Fruit fly (Drosophila melanogaster) whole organism, embryonic: ENCODE results near the gene Srr.
A peak's percentile ranks its signal among the peaks of the same experiment; 100 is the strongest.

Experiments
- Atf-2 ChIP-seq: fragments of 200-800 bp; sonication (Bioruptor generic); optimal IDR thresholded peaks from 2 replicates; lab custom pipeline; 2016; ENCODE audit warnings: missing biosample characterization, missing genetic modification characterization
- CG11398 ChIP-seq: fragments of 200-800 bp; sonication (Bioruptor generic); optimal IDR thresholded peaks from 2 replicates; lab custom pipeline; 2016; ENCODE audit warnings: missing biosample characterization, missing genetic modification characterization
- CG11695 ChIP-seq: fragments of 200-800 bp; sonication (Bioruptor generic); IDR thresholded peaks from 3 replicates; pipeline ENCODE4 v1.3.6; 2022; ENCODE audit warnings: missing biosample characterization, missing genetic modification characterization
- CG12236 ChIP-seq: fragments of 200-800 bp; sonication (Bioruptor generic); optimal IDR thresholded peaks from 2 replicates; lab custom pipeline; 2016; ENCODE audit warnings: missing biosample characterization, missing genetic modification characterization
- CG12391 ChIP-seq: fragments of 200-800 bp; sonication (Bioruptor generic); optimal IDR thresholded peaks from 3 replicates; lab custom pipeline; 2018; ENCODE audit warnings: missing biosample characterization, mild to moderate bottlenecking, missing genetic modification characterization, moderate library complexity
- CG13123 ChIP-seq: fragments of 200-800 bp; sonication (Bioruptor generic); optimal IDR thresholded peaks from 2 replicates; lab custom pipeline; 2016; ENCODE audit warnings: missing biosample characterization, missing genetic modification characterization
- CG1529 ChIP-seq: fragments of 200-800 bp; sonication (Bioruptor generic); optimal IDR thresholded peaks from 3 replicates; lab custom pipeline; 2018; ENCODE audit warnings: missing biosample characterization, missing genetic modification characterization
- CG15696 ChIP-seq: fragments of 200-800 bp; sonication (Bioruptor generic); optimal IDR thresholded peaks from 2 replicates; lab custom pipeline; 2019; ENCODE audit warnings: missing biosample characterization, mild to moderate bottlenecking, missing genetic modification characterization, moderate library complexity
- CG1602 ChIP-seq: fragments of 200-800 bp; sonication (Bioruptor generic); optimal IDR thresholded peaks from 3 replicates; lab custom pipeline; 2016; ENCODE audit warnings: missing biosample characterization, missing genetic modification characterization
- CG17328 ChIP-seq: fragments of 200-800 bp; sonication (Bioruptor generic); IDR thresholded peaks from 2 replicates; pipeline ENCODE4 v1.3.6; 2022; ENCODE audit warnings: missing biosample characterization, missing genetic modification characterization
- CG18764 ChIP-seq: fragments of 200-800 bp; sonication (Bioruptor generic); optimal IDR thresholded peaks from 3 replicates; lab custom pipeline; 2016; ENCODE audit warnings: missing biosample characterization, missing genetic modification characterization
- CG2116 ChIP-seq: fragments of 200-800 bp; sonication (Bioruptor generic); optimal IDR thresholded peaks from 3 replicates; lab custom pipeline; 2018; ENCODE audit warnings: missing biosample characterization, mild to moderate bottlenecking, missing genetic modification characterization
- CG2199 ChIP-seq: fragments of 200-800 bp; sonication (Bioruptor generic); IDR thresholded peaks from 3 replicates; pipeline ENCODE4 v1.3.6; 2022; ENCODE audit warnings: missing biosample characterization, missing genetic modification characterization
- CG32532 ChIP-seq: fragments of 200-800 bp; sonication (Bioruptor generic); IDR thresholded peaks from 2 replicates; pipeline ENCODE4 v1.3.6; 2022; ENCODE audit warnings: missing biosample characterization, missing genetic modification characterization
- CG3847 ChIP-seq: fragments of 200-800 bp; sonication (Bioruptor generic); IDR thresholded peaks from 2 replicates; pipeline ENCODE4 v1.3.6; 2022; ENCODE audit warnings: missing biosample characterization, missing genetic modification characterization
- CG4282 ChIP-seq: fragments of 200-800 bp; sonication (Bioruptor generic); optimal IDR thresholded peaks from 2 replicates; lab custom pipeline; 2016; ENCODE audit warnings: missing biosample characterization, missing genetic modification characterization
- CG5245 ChIP-seq: fragments of 200-800 bp; sonication (Bioruptor generic); optimal IDR thresholded peaks from 3 replicates; lab custom pipeline; 2016; ENCODE audit warnings: missing biosample characterization, missing genetic modification characterization
- CG6254 ChIP-seq: fragments of 200-800 bp; sonication (Bioruptor generic); optimal IDR thresholded peaks from 3 replicates; lab custom pipeline; 2017; ENCODE audit warnings: mild to moderate bottlenecking, missing biosample characterization, missing genetic modification reagents, missing genetic modification characterization
- CG6765 ChIP-seq: fragments of 200-800 bp; sonication (Bioruptor generic); optimal IDR thresholded peaks from 3 replicates; lab custom pipeline; 2017; ENCODE audit warnings: missing biosample characterization, mild to moderate bottlenecking, missing genetic modification characterization
- CG6791 ChIP-seq: fragments of 200-800 bp; sonication (Bioruptor generic); IDR thresholded peaks from 3 replicates; pipeline ENCODE4 v1.3.6; 2022; ENCODE audit warnings: missing biosample characterization, missing genetic modification characterization; ENCODE audit not compliant: partially characterized antibody
- CG7745 ChIP-seq: fragments of 200-800 bp; sonication (Bioruptor generic); optimal IDR thresholded peaks from 2 replicates; lab custom pipeline; 2018; ENCODE audit warnings: missing biosample characterization, mild to moderate bottlenecking, missing genetic modification characterization, moderate library complexity
- CG7987 ChIP-seq: fragments of 200-800 bp; sonication (Bioruptor generic); optimal IDR thresholded peaks from 2 replicates; lab custom pipeline; 2018; ENCODE audit warnings: missing biosample characterization, mild to moderate bottlenecking, missing genetic modification characterization, moderate library complexity
- CG8478 ChIP-seq: fragments of >200 bp; optimal IDR thresholded peaks from 2 replicates; lab custom pipeline; 2018
- CG8924 ChIP-seq: fragments of 200-800 bp; optimal IDR thresholded peaks from 3 replicates; lab custom pipeline; 2019; ENCODE audit warnings: missing biosample characterization, mild to moderate bottlenecking, missing genetic modification characterization, moderate library complexity
- CG9876 ChIP-seq: fragments of 200-800 bp; sonication (Bioruptor generic); optimal IDR thresholded peaks from 2 replicates; lab custom pipeline; 2016; ENCODE audit warnings: missing biosample characterization, missing genetic modification characterization
- E2f1 ChIP-seq: fragments of 200-800 bp; sonication (Bioruptor generic); IDR thresholded peaks from 2 replicates; pipeline ENCODE4 v1.3.6; 2022; ENCODE audit warnings: missing biosample characterization, missing genetic modification characterization
- Fer2 ChIP-seq: fragments of 200-800 bp; sonication (Bioruptor generic); optimal IDR thresholded peaks from 2 replicates; lab custom pipeline; 2018; ENCODE audit warnings: missing biosample characterization, mild to moderate bottlenecking, missing genetic modification characterization, moderate library complexity
- Fer3 ChIP-seq: fragments of 200-800 bp; sonication (Bioruptor generic); optimal IDR thresholded peaks from 2 replicates; lab custom pipeline; 2018; ENCODE audit warnings: missing biosample characterization, mild to moderate bottlenecking, missing genetic modification characterization, moderate library complexity
- H15 ChIP-seq: fragments of 200-800 bp; sonication (Bioruptor generic); IDR thresholded peaks from 3 replicates; pipeline ENCODE4 v1.3.6; 2022; ENCODE audit warnings: missing biosample characterization, missing genetic modification characterization
- HLH3B ChIP-seq: fragments of 200-800 bp; sonication (Bioruptor generic); IDR thresholded peaks from 2 replicates; pipeline ENCODE4 v1.3.6; 2022; ENCODE audit warnings: missing biosample characterization, missing genetic modification characterization
- Hr3 ChIP-seq: fragments of 200-800 bp; sonication (Bioruptor generic); optimal IDR thresholded peaks from 3 replicates; lab custom pipeline; 2016; ENCODE audit warnings: missing biosample characterization, missing genetic modification characterization
- Mad ChIP-seq: fragments of 200-800 bp; sonication (Bioruptor generic); optimal IDR thresholded peaks from 2 replicates; lab custom pipeline; 2016; ENCODE audit warnings: missing biosample characterization, missing genetic modification characterization
- Myb ChIP-seq: fragments of 200-800 bp; sonication (Bioruptor generic); optimal IDR thresholded peaks from 2 replicates; lab custom pipeline; 2016; ENCODE audit warnings: missing biosample characterization, missing genetic modification characterization
- NfI ChIP-seq: fragments of 200-800 bp; sonication (Bioruptor generic); optimal IDR thresholded peaks from 3 replicates; lab custom pipeline; 2018; ENCODE audit warnings: missing biosample characterization, mild to moderate bottlenecking, missing genetic modification characterization, moderate library complexity
- cad ChIP-seq: fragments of >200 bp; optimal IDR thresholded peaks from 2 replicates; lab custom pipeline; 2017; ENCODE audit warnings: missing biosample characterization, missing genetic modification characterization
- chinmo ChIP-seq: fragments of 200-800 bp; sonication (Bioruptor generic); IDR thresholded peaks from 4 replicates; pipeline ENCODE4 v1.3.6; 2022; ENCODE audit warnings: missing biosample characterization, missing genetic modification characterization; ENCODE audit not compliant: partially characterized antibody
- dan ChIP-seq: fragments of 200-800 bp; sonication (Bioruptor generic); IDR thresholded peaks from 2 replicates; pipeline ENCODE4 v1.3.6; 2022; ENCODE audit warnings: missing biosample characterization, missing genetic modification characterization
- dimm ChIP-seq: fragments of 200-800 bp; sonication (Bioruptor generic); IDR thresholded peaks from 2 replicates; pipeline ENCODE4 v1.3.6; 2022; ENCODE audit warnings: missing biosample characterization, missing genetic modification characterization
- ewg ChIP-seq: fragments of 200-800 bp; sonication (Bioruptor generic); optimal IDR thresholded peaks from 3 replicates; lab custom pipeline; 2017; ENCODE audit warnings: mild to moderate bottlenecking, missing biosample characterization, missing genetic modification reagents, missing genetic modification characterization
- fd96Cb ChIP-seq: fragments of 200-800 bp; sonication (Bioruptor generic); optimal IDR thresholded peaks from 2 replicates; lab custom pipeline; 2018; ENCODE audit warnings: missing biosample characterization, mild to moderate bottlenecking, missing genetic modification characterization, moderate library complexity
- gce ChIP-seq: fragments of 200-800 bp; sonication (Bioruptor generic); IDR thresholded peaks from 3 replicates; pipeline ENCODE4 v1.3.6; 2022; ENCODE audit warnings: missing biosample characterization, missing genetic modification characterization
- her ChIP-seq: fragments of 200-800 bp; sonication (Bioruptor generic); optimal IDR thresholded peaks from 2 replicates; lab custom pipeline; 2016; ENCODE audit warnings: missing biosample characterization, missing genetic modification characterization
- ken ChIP-seq: fragments of 200-800 bp; sonication (Bioruptor generic); IDR thresholded peaks from 3 replicates; pipeline ENCODE4 v1.3.6; 2022; ENCODE audit warnings: missing biosample characterization, missing genetic modification characterization
- lola ChIP-seq, 3 experiments: fragments of >200 bp in 2 of 3; fragments of 200-800 bp in 1 of 3; sonication (Bioruptor generic) in 1 of 3; optimal IDR thresholded peaks; 2 replicates each; lab custom pipeline; 2017 to 2019; ENCODE audit warnings: missing biosample characterization in 3 of 3, missing genetic modification characterization in 3 of 3, mild to moderate bottlenecking in 1 of 3, moderate library complexity in 1 of 3
- pb ChIP-seq: fragments of 200-800 bp; sonication (Bioruptor generic); optimal IDR thresholded peaks from 3 replicates; lab custom pipeline; 2016; ENCODE audit warnings: missing biosample characterization, missing genetic modification characterization
- psq ChIP-seq: fragments of 200-800 bp; sonication (Bioruptor generic); optimal IDR thresholded peaks from 2 replicates; lab custom pipeline; 2017; ENCODE audit warnings: missing biosample characterization, missing genetic modification characterization
- sc ChIP-seq, 3 experiments: fragments of >200 bp in 2 of 3; fragments of 200-800 bp in 1 of 3; sonication (Bioruptor generic) in 1 of 3; optimal IDR thresholded peaks; 2 replicates in 2 of 3; 3 replicates in 1 of 3; lab custom pipeline; 2017; ENCODE audit warnings: mild to moderate bottlenecking in 1 of 3, missing biosample characterization in 1 of 3, missing genetic modification characterization in 1 of 3, missing genetic modification reagents in 1 of 3
- trem ChIP-seq: fragments of 200-800 bp; optimal IDR thresholded peaks from 3 replicates; lab custom pipeline; 2019; ENCODE audit warnings: missing biosample characterization, mild to moderate bottlenecking, missing genetic modification characterization, moderate library complexity
- tx ChIP-seq: fragments of 200-800 bp; sonication (Bioruptor generic); optimal IDR thresholded peaks from 2 replicates; lab custom pipeline; 2016; ENCODE audit warnings: missing biosample characterization, missing genetic modification characterization
- zfh2 ChIP-seq: fragments of 200-800 bp; sonication (Bioruptor generic); optimal IDR thresholded peaks from 2 replicates; lab custom pipeline; 2016; ENCODE audit warnings: missing biosample characterization, missing genetic modification characterization

Srr gene

dm6 chr3R:9393542-9394025 is 28.4 kb downstream of the Srr start (continued):
- TF ChIP-seq CG4282 (no peak), gce (GFP tag; lab: Robert Waterston, UW) (peak; percentile 70; the same call in 2 of the 3 replicates), dimm (GFP tag; lab: Robert Waterston, UW) (no peak), Mad (no peak), NfI (GFP tag; lab: Kevin White, UChicago) (peak; percentile 55), CG5245 (GFP tag; lab: Kevin White, UChicago) (peak; percentile 48), CG11695 (GFP tag; lab: Robert Waterston, UW) (peak; percentile 65; the same call in 2 of the 3 replicates), CG6765 (GFP tag; lab: Kevin White, UChicago) (peak; percentile 20), HLH3B (GFP tag; lab: Robert Waterston, UW) (peak; percentile 65), ewg (GFP tag; lab: Kevin White, UChicago) (peak; percentile 64), lola (GFP tag; optimal IDR thresholded peaks at IDR 0.05; lab: Kevin White, UChicago) (peak in 1 of 3 experiments; percentile 86), CG15696 (tag; lab: Kevin White, UChicago) (peak; percentile 86), Fer3 (tag; lab: Kevin White, UChicago) (peak; percentile 51), dan (0 out of 2 replicates have a peak, but pooled peaks have one; percentile 6), ken (GFP tag; lab: Robert Waterston, UW) (peak; percentile 66; the same call in 2 of the 3 replicates), CG6254 (GFP tag; lab: Kevin White, UChicago) (peak; percentile 77), zfh2 (GFP tag; lab: Kevin White, UChicago) (no peak), CG8924 (tag; lab: Kevin White, UChicago) (peak; percentile 79), Myb (no peak), tx (GFP tag; lab: Kevin White, UChicago) (no peak), fd96Cb (tag; lab: Kevin White, UChicago) (peak; percentile 72), psq (GFP tag; lab: Kevin White, UChicago) (no peak), CG7745 (tag; lab: Kevin White, UChicago) (peak; percentile 75), CG17328 (GFP tag; lab: Robert Waterston, UW) (peak; percentile 76), H15 (peak; percentile 70; the same call in 2 of the 3 replicates), CG12236 (GFP tag; lab: Kevin White, UChicago) (no peak), CG6791 (no peak), trem (tag; lab: Kevin White, UChicago) (peak; percentile 76), CG11398 (GFP tag; lab: Kevin White, UChicago) (peak; percentile 7), CG1602 (GFP tag; lab: Kevin White, UChicago) (peak; percentile 60), chinmo (GFP tag; lab: Robert Waterston, UW) (0 out of 4 replicates have a peak, but pooled peaks have one; percentile 54), pb (GFP tag; lab: Kevin White, UChicago) (no peak), Atf-2 (GFP tag; lab: Kevin White, UChicago) (peak; percentile 40), CG7987 (GFP tag; lab: Kevin White, UChicago) (peak; percentile 38), CG9876 (GFP tag; lab: Kevin White, UChicago) (no peak), CG2199 (GFP tag; lab: Robert Waterston, UW) (0 out of 3 replicates have a peak, but pooled peaks have one; percentile 18), E2f1 (peak; percentile 74), CG3847 (GFP tag; lab: Robert Waterston, UW) (no peak; the same call in 1 of the 2 replicates), CG2116 (peak; percentile 46), her (GFP tag; lab: Kevin White, UChicago) (no peak), CG32532 (GFP tag; lab: Robert Waterston, UW) (peak; percentile 56; the same call in 1 of the 2 replicates), CG18764 (GFP tag; lab: Kevin White, UChicago) (peak; percentile 60), cad (GFP tag; lab: Kevin White, UChicago) (no peak), CG8478 (lab: Kevin White, UChicago) (no peak), Hr3 (GFP tag; lab: Kevin White, UChicago) (peak; percentile 38), CG1529 (GFP tag; lab: Kevin White, UChicago) (peak; percentile 67), Fer2 (tag; lab: Kevin White, UChicago) (peak; percentile 47), sc (optimal IDR thresholded peaks at IDR 0.05; lab: Kevin White, UChicago) (no peak), sc (GFP tag; optimal IDR thresholded peaks at IDR 0.05; lab: Kevin White, UChicago) (peak; percentile 73), CG12391 (tag; lab: Kevin White, UChicago) (peak; percentile 81), CG13123 (GFP tag; lab: Kevin White, UChicago) (peak; percentile 52)
